Worm (Caenorhabditis elegans) whole organism, young adult: ENCODE measurements around the gene C50D2.6.

Source experiments
- C17E4.6 ChIP-seq: fragments of 200-800 bp; sonication (Bioruptor generic); IDR thresholded peaks from 2 replicates; pipeline ENCODE4 v1.3.6; 2022; ENCODE audit warnings: missing genetic modification reagents, missing genetic modification characterization, missing compliant biosample characterization
- F57A8.1 ChIP-seq: fragments of 200-800 bp; sonication (Bioruptor generic); optimal IDR thresholded peaks from 2 replicates; lab custom pipeline; 2018; ENCODE audit warnings: mild to moderate bottlenecking, missing genetic modification characterization, moderate library complexity, missing compliant biosample characterization
- ama-1 ChIP-seq, 3 experiments: fragments of 150-350 bp in 1 of 3; sonication (generic microtip) in 2 of 3; optimal IDR thresholded peaks; 2 replicates each; lab custom pipeline; 2014 to 2018; ENCODE audit warnings: missing biosample characterization in 2 of 3, missing genetic modification characterization in 2 of 3, missing genetic modification reagents in 2 of 3
- bed-2 ChIP-seq: fragments of 200-800 bp; sonication (Bioruptor generic); IDR thresholded peaks from 2 replicates; pipeline ENCODE4 v1.3.6; 2022; ENCODE audit warnings: missing genetic modification reagents, missing genetic modification characterization, missing compliant biosample characterization
- ccch-3 ChIP-seq: fragments of 200-800 bp; sonication (Bioruptor generic); optimal IDR thresholded peaks from 2 replicates; lab custom pipeline; 2018; ENCODE audit warnings: mild to moderate bottlenecking, missing genetic modification characterization, missing compliant biosample characterization
- ceh-79 ChIP-seq: sonication (generic microtip); optimal IDR thresholded peaks from 2 replicates; lab custom pipeline; 2017; ENCODE audit warnings: mild to moderate bottlenecking, missing genetic modification characterization, missing compliant biosample characterization
- hlh-12 ChIP-seq: sonication (generic microtip); optimal IDR thresholded peaks from 2 replicates; lab custom pipeline; 2016; ENCODE audit warnings: missing genetic modification characterization, missing compliant biosample characterization
- somi-1 ChIP-seq: fragments of 200-800 bp; sonication (Bioruptor generic); optimal IDR thresholded peaks from 2 replicates; lab custom pipeline; 2018; ENCODE audit warnings: mild to moderate bottlenecking, missing genetic modification characterization, missing compliant biosample characterization
- tlf-1 ChIP-seq: fragments of 200-800 bp; sonication (Bioruptor generic); optimal IDR thresholded peaks from 2 replicates; lab custom pipeline; 2018; ENCODE audit warnings: mild to moderate bottlenecking, missing genetic modification characterization, missing compliant biosample characterization
- unc-130 ChIP-seq: sonication (generic microtip); optimal IDR thresholded peaks from 2 replicates; lab custom pipeline; 2016; ENCODE audit warnings: missing genetic modification reagents, missing genetic modification characterization, missing compliant biosample characterization
- unc-62 ChIP-seq: fragments of 150-350 bp; optimal IDR thresholded peaks from 2 replicates; lab custom pipeline; 2014; ENCODE audit warnings: missing biosample characterization, missing genetic modification reagents, missing genetic modification characterization

DNA sequence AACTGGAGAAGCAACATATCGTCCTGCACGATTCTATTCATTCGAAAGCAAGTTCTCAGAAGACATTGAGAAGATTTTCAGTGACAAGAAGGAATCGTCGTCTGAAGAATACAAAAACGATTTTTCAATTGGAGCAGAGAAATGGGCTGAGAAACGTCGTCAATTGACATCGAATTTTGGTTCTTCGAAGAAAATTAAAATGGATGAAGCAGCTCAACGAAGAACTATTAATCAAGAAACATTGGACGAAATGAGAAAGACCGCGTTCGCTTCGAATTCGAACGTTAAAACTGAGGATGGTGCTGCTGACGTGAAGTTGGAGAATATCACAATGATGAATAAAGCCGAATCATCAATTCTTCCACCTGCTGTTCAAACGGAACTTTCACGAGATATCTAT lies 38.1 kb upstream of the C50D2.6 start, which contains the start of gene rpt-4:
- TF ChIP-seq tlf-1 (GFP tag; lab: Kevin White, UChicago) (no peak), ama-1 (optimal IDR thresholded peaks at IDR 0.05; lab: Kevin White, UChicago) (no peak), ama-1 (GFP tag; optimal IDR thresholded peaks at IDR 0.05; lab: Kevin White, UChicago) (no peak), ceh-79 (tag; lab: Kevin White, UChicago) (no peak), F57A8.1 (GFP tag; lab: Kevin White, UChicago) (no peak), ccch-3 (no peak), hlh-12 (tag; lab: Kevin White, UChicago) (no peak), bed-2 (no peak), somi-1 (GFP tag; lab: Kevin White, UChicago) (no peak), unc-130 (GFP tag; lab: Kevin White, UChicago) (no peak), C17E4.6 (GFP tag; lab: Robert Waterston, UW) (no peak), unc-62 (no peak)
